Fruit fly (Drosophila melanogaster) whole organism, wandering third instar larva: ENCODE results near the gene crb.
A peak's percentile ranks its signal among the peaks of the same experiment; 100 is the strongest.

Experiments used
- Abd-B ChIP-seq: fragments of >200 bp; optimal IDR thresholded peaks from 2 replicates; lab custom pipeline; 2017; ENCODE audit warnings: missing biosample characterization, missing genetic modification characterization
- CG9705 ChIP-seq: fragments of 200-800 bp; sonication (Bioruptor generic); optimal IDR thresholded peaks from 2 replicates; lab custom pipeline; 2018; ENCODE audit warnings: missing biosample characterization, mild to moderate bottlenecking, missing genetic modification characterization
- CrebA ChIP-seq: fragments of 200-800 bp; sonication (Bioruptor generic); optimal IDR thresholded peaks from 2 replicates; lab custom pipeline; 2016; ENCODE audit warnings: missing biosample characterization, mild to moderate bottlenecking, missing genetic modification characterization, borderline replicate concordance
- Dfd ChIP-seq: fragments of >200 bp; optimal IDR thresholded peaks from 2 replicates; lab custom pipeline; 2017; ENCODE audit warnings: missing biosample characterization, missing genetic modification characterization
- Dif ChIP-seq: fragments of 200-275, 200-300 bp; sonication (Bioruptor generic); optimal IDR thresholded peaks from 2 replicates; lab custom pipeline; 2018; ENCODE audit warnings: missing biosample characterization, missing genetic modification characterization; ENCODE audit not compliant: partially characterized antibody
- HLH106 ChIP-seq: fragments of 200-800 bp; optimal IDR thresholded peaks from 3 replicates; lab custom pipeline; 2019; ENCODE audit warnings: missing biosample characterization, mild to moderate bottlenecking, missing genetic modification characterization, moderate library complexity
- Hnf4 ChIP-seq: fragments of 200-800 bp; sonication (Bioruptor generic); optimal IDR thresholded peaks from 2 replicates; lab custom pipeline; 2016; ENCODE audit warnings: missing biosample characterization, mild to moderate bottlenecking, missing genetic modification characterization
- Hr83 ChIP-seq: fragments of 200-300 bp; sonication (Bioruptor generic); optimal IDR thresholded peaks from 2 replicates; lab custom pipeline; 2016; ENCODE audit warnings: missing biosample characterization, mild to moderate bottlenecking, missing genetic modification characterization, moderate library complexity; ENCODE audit not compliant: poor library complexity, severe bottlenecking
- Jra ChIP-seq: sonication (Bioruptor generic); optimal IDR thresholded peaks from 2 replicates; lab custom pipeline; 2016; ENCODE audit warnings: missing biosample characterization, missing genetic modification characterization
- Myc ChIP-seq: fragments of >200 bp; optimal IDR thresholded peaks from 2 replicates; lab custom pipeline; 2017
- OdsH ChIP-seq: fragments of 200-800 bp; sonication (Bioruptor generic); optimal IDR thresholded peaks from 2 replicates; lab custom pipeline; 2016; ENCODE audit warnings: missing biosample characterization, mild to moderate bottlenecking, missing genetic modification characterization
- Rel ChIP-seq, 2 experiments: fragments of 200-800 bp; sonication (Bioruptor generic) in 1 of 2; optimal IDR thresholded peaks; 2 replicates in 1 of 2; 3 replicates in 1 of 2; lab custom pipeline; 2016 to 2019; ENCODE audit warnings: mild to moderate bottlenecking in 2 of 2, missing biosample characterization in 2 of 2, missing genetic modification characterization in 2 of 2, moderate library complexity in 1 of 2
- Sp1 ChIP-seq: fragments of 200-800 bp; sonication (Bioruptor generic); optimal IDR thresholded peaks from 3 replicates; lab custom pipeline; 2019; ENCODE audit warnings: missing biosample characterization, mild to moderate bottlenecking, missing genetic modification characterization, moderate library complexity
- Vsx2 ChIP-seq: fragments of 200-300, 225-300 bp; sonication (Bioruptor generic); optimal IDR thresholded peaks from 2 replicates; lab custom pipeline; 2018; ENCODE audit warnings: missing biosample characterization, missing genetic modification characterization; ENCODE audit not compliant: partially characterized antibody
- br ChIP-seq: fragments of 200-800 bp; sonication (Bioruptor generic); optimal IDR thresholded peaks from 2 replicates; lab custom pipeline; 2016; ENCODE audit warnings: missing biosample characterization, missing genetic modification characterization
- brk ChIP-seq: fragments of 200-800 bp; sonication (Bioruptor generic); optimal IDR thresholded peaks from 2 replicates; lab custom pipeline; 2016; ENCODE audit warnings: missing biosample characterization, mild to moderate bottlenecking, missing genetic modification characterization
- dl ChIP-seq, 2 experiments: fragments of 175-275, 200-275 bp in 1 of 2; fragments of 200-275 bp in 1 of 2; sonication (Bioruptor generic); optimal IDR thresholded peaks; lab custom pipeline; 2018; ENCODE audit warnings: mild to moderate bottlenecking in 2 of 2, missing biosample characterization in 2 of 2, missing genetic modification characterization in 2 of 2, moderate library complexity in 2 of 2; ENCODE audit not compliant: partially characterized antibody in 2 of 2, insufficient read depth in 1 of 2
- dmrt93B ChIP-seq: fragments of 200-800 bp; sonication (Bioruptor generic); optimal IDR thresholded peaks from 2 replicates; lab custom pipeline; 2018; ENCODE audit warnings: missing biosample characterization, mild to moderate bottlenecking, missing genetic modification characterization
- ey ChIP-seq: fragments of 200-800 bp; sonication (Bioruptor generic); optimal IDR thresholded peaks from 2 replicates; lab custom pipeline; 2016; ENCODE audit warnings: missing biosample characterization, missing genetic modification characterization
- foxo ChIP-seq, 2 experiments: fragments of 200-800 bp; sonication (Bioruptor generic); optimal IDR thresholded peaks; 2 replicates in 1 of 2; 3 replicates in 1 of 2; lab custom pipeline; 2016 to 2017; ENCODE audit warnings: missing biosample characterization in 2 of 2, missing genetic modification characterization in 2 of 2
- fru ChIP-seq: fragments of 200-800 bp; sonication (Bioruptor generic); optimal IDR thresholded peaks from 3 replicates; lab custom pipeline; 2016; ENCODE audit warnings: missing biosample characterization, mild to moderate bottlenecking, missing genetic modification characterization
- h ChIP-seq: fragments of 200-800 bp; sonication (Bioruptor generic); optimal IDR thresholded peaks from 3 replicates; lab custom pipeline; 2016; ENCODE audit warnings: missing biosample characterization, mild to moderate bottlenecking, missing genetic modification characterization
- jim ChIP-seq: fragments of 175-275, 200-325 bp; sonication (Bioruptor generic); optimal IDR thresholded peaks from 2 replicates; lab custom pipeline; 2016; ENCODE audit warnings: missing biosample characterization, mild to moderate bottlenecking, missing genetic modification characterization
- psq ChIP-seq: fragments of 200-800 bp; sonication (Bioruptor generic); optimal IDR thresholded peaks from 3 replicates; lab custom pipeline; 2017; ENCODE audit warnings: missing biosample characterization, mild to moderate bottlenecking, missing genetic modification characterization, moderate library complexity
- rgr ChIP-seq: fragments of 200-800 bp; sonication (Bioruptor generic); optimal IDR thresholded peaks from 3 replicates; lab custom pipeline; 2016; ENCODE audit warnings: missing biosample characterization, mild to moderate bottlenecking, missing genetic modification characterization
- sage ChIP-seq: fragments of 200-800 bp; sonication (Bioruptor generic); optimal IDR thresholded peaks from 2 replicates; lab custom pipeline; 2016; ENCODE audit warnings: missing biosample characterization, mild to moderate bottlenecking, missing genetic modification characterization
- sv ChIP-seq: fragments of 200-800 bp; sonication (Bioruptor generic); optimal IDR thresholded peaks from 3 replicates; lab custom pipeline; 2016; ENCODE audit warnings: missing biosample characterization, missing genetic modification characterization
- tai ChIP-seq: sonication (Bioruptor generic); optimal IDR thresholded peaks from 2 replicates; lab custom pipeline; 2016; ENCODE audit warnings: missing biosample characterization, missing genetic modification characterization
- usp ChIP-seq: fragments of >200 bp; optimal IDR thresholded peaks from 2 replicates; lab custom pipeline; 2017; ENCODE audit warnings: missing biosample characterization, missing genetic modification characterization
- woc ChIP-seq: sonication (Bioruptor generic); optimal IDR thresholded peaks from 2 replicates; lab custom pipeline; 2016; ENCODE audit warnings: missing biosample characterization, mild to moderate bottlenecking, missing genetic modification characterization

The crb gene

dm6 chr3R:24266786-24267579 lies 27.9 kb upstream of the crb start:
- TF ChIP-seq h (peak; percentile 85), sage (GFP tag; lab: Kevin White, UChicago) (peak; percentile 43), jim (GFP tag; lab: Kevin White, UChicago) (no peak), CrebA (GFP tag; lab: Kevin White, UChicago) (no peak), fru (GFP tag; lab: Kevin White, UChicago) (peak; percentile 83), Myc (no peak), Hnf4 (GFP tag; lab: Kevin White, UChicago) (peak; percentile 25), Dif (GFP tag; lab: Kevin White, UChicago) (peak; percentile 77), psq (GFP tag; lab: Kevin White, UChicago) (peak; percentile 82), Vsx2 (GFP tag; lab: Kevin White, UChicago) (peak; percentile 91), CG9705 (GFP tag; lab: Kevin White, UChicago) (peak; percentile 82), foxo (GFP tag; optimal IDR thresholded peaks at IDR 0.05; lab: Kevin White, UChicago) (peak in 1 of 2 experiments; percentile 88), Hr83 (GFP tag; lab: Kevin White, UChicago) (peak; percentile 30), brk (GFP tag; lab: Kevin White, UChicago) (peak; percentile 49), usp (GFP tag; lab: Kevin White, UChicago) (no peak), dl (GFP tag; optimal IDR thresholded peaks at IDR 0.05; lab: Kevin White, UChicago; ENCODE audit: insufficient read depth in 1 of 2, partially characterized antibody in 2 of 2) (peak in 1 of 2 experiments; percentile 45), woc (GFP tag; lab: Kevin White, UChicago) (peak; percentile 81), Dfd (GFP tag; lab: Kevin White, UChicago) (no peak), tai (GFP tag; lab: Kevin White, UChicago) (no peak), br (peak; percentile 80), Jra (GFP tag; lab: Kevin White, UChicago) (peak; percentile 47), Sp1 (GFP tag; lab: Kevin White, UChicago) (peak; percentile 92), sv (GFP tag; lab: Kevin White, UChicago) (no peak), dmrt93B (GFP tag; lab: Kevin White, UChicago) (peak; percentile 77), OdsH (peak; percentile 87), ey (peak; percentile 68), HLH106 (tag; lab: Kevin White, UChicago) (peak; percentile 92), rgr (peak; percentile 74), Rel (GFP tag; optimal IDR thresholded peaks at IDR 0.05; lab: Kevin White, UChicago) (peak; percentile 24), Rel (tag; optimal IDR thresholded peaks at IDR 0.05; lab: Kevin White, UChicago) (peak; percentile 63)

DNA sequence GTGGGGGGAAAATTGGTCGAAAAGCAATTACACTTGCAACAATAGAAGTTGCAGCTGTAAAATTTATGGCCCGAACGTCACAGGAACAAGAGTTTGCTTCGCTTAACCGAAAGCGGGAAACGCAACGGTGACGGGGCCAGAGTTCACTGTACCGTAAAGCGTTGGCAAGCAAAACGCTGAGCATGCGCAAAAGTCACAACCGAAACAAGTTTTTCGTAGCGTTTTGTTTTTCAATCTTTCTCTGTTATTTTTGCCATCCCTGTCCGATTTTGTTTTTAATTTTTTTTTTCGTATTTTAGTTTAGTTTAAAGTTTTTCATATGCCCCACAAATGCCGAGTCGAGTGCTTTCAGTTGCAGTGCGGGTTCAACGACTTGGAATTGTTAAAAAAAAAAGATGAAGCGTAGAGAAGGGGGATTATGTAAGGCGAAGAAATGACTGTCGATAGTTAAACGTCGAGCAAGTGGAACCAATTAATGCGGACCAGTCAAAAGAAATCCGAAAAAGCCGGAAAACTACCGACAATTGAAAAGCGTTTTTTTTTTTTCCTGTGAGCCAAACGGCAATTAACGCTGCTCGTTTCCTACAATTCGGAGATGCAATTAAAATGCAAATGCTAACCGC lies 27.2 kb upstream of the crb start:
- no peak for TF ChIP-seq Hnf4 (GFP tag; lab: Kevin White, UChicago)
- TF ChIP-seq Abd-B (GFP tag; lab: Kevin White, UChicago), result no peak
- TF ChIP-seq rgr, result no peak
- no peak for TF ChIP-seq Dif (GFP tag; lab: Kevin White, UChicago)
- TF ChIP-seq ey, result no peak
- no peak for TF ChIP-seq psq (GFP tag; lab: Kevin White, UChicago)
- TF ChIP-seq Vsx2 (GFP tag; lab: Kevin White, UChicago), result no peak
- TF ChIP-seq tai (GFP tag; lab: Kevin White, UChicago), result no peak

DNA sequence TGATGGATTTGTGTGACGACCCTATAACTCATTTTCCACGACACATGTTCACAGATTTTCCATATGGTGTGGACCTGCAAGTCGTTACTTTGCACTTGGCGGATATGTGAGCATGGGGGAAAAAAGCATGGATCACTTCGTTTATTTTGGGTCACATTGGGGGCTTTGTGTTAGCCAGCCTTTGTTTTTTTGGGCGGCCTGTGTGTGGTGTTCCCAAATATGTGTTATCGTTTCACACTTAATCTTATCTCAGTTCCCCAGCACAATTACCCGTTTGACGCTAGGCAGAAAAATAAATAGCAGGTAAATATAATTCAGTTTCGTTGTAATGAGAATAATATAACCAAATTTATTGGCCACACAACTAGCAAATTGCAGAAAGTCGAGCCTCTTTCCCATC lies 26.6 kb upstream of the crb start:
- no peak for TF ChIP-seq Sp1 (GFP tag; lab: Kevin White, UChicago)
- TF ChIP-seq Rel (GFP tag; optimal IDR thresholded peaks at IDR 0.05; lab: Kevin White, UChicago), result no peak
- peak; percentile 85 for TF ChIP-seq Rel (tag; optimal IDR thresholded peaks at IDR 0.05; lab: Kevin White, UChicago)

dm6 chr3R:24270034-24270433 lies 24.8 kb upstream of the crb start:
- TF ChIP-seq Abd-B (GFP tag; lab: Kevin White, UChicago) (no peak), Rel (GFP tag; optimal IDR thresholded peaks at IDR 0.05; lab: Kevin White, UChicago) (no peak), Rel (tag; optimal IDR thresholded peaks at IDR 0.05; lab: Kevin White, UChicago) (no peak), usp (GFP tag; lab: Kevin White, UChicago) (no peak), sage (GFP tag; lab: Kevin White, UChicago) (no peak)
